Worm (Caenorhabditis elegans) whole organism, young adult: ENCODE measurements around the gene tbx-8.

Source experiments
- C06A6.2 ChIP-seq: fragments of 200-800 bp; sonication (Bioruptor generic); conservative IDR thresholded peaks from 2 replicates; pipeline ENCODE4 v1.3.6; 2022; ENCODE audit warnings: missing genetic modification characterization, missing compliant biosample characterization
- D2030.7 ChIP-seq: fragments of 200-800 bp; sonication (Bioruptor generic); IDR thresholded peaks from 2 replicates; pipeline ENCODE4 v1.3.6; 2022; ENCODE audit warnings: missing genetic modification reagents, missing genetic modification characterization, missing compliant biosample characterization
- F10E7.11 ChIP-seq: sonication (generic microtip); optimal IDR thresholded peaks from 2 replicates; lab custom pipeline; 2017; ENCODE audit warnings: mild to moderate bottlenecking, missing genetic modification characterization, moderate library complexity, missing compliant biosample characterization
- F23B12.7 ChIP-seq: sonication (generic microtip); optimal IDR thresholded peaks from 2 replicates; lab custom pipeline; 2017; ENCODE audit warnings: missing genetic modification characterization, mild to moderate bottlenecking, missing compliant biosample characterization, antibody characterized with exemption, moderate library complexity; ENCODE audit not compliant: insufficient read depth
- F33H1.4 ChIP-seq: fragments of 200-800 bp; sonication (Bioruptor generic); IDR thresholded peaks from 2 replicates; pipeline ENCODE4 v1.3.6; 2022; ENCODE audit warnings: missing genetic modification reagents, missing genetic modification characterization, missing compliant biosample characterization
- F39B2.1 ChIP-seq: fragments of 200-800 bp; sonication (Bioruptor generic); IDR thresholded peaks from 2 replicates; pipeline ENCODE4 v1.3.6; 2022; ENCODE audit warnings: missing genetic modification reagents, missing genetic modification characterization, missing compliant biosample characterization
- F52B5.7 ChIP-seq: sonication (generic microtip); optimal IDR thresholded peaks from 2 replicates; lab custom pipeline; 2016; ENCODE audit warnings: mild to moderate bottlenecking, missing genetic modification characterization, missing compliant biosample characterization
- Y53G8AR.9 ChIP-seq: fragments of 200-800 bp; sonication (Bioruptor generic); conservative IDR thresholded peaks from 2 replicates; pipeline ENCODE4 v1.3.6; 2022; ENCODE audit warnings: missing genetic modification reagents, missing genetic modification characterization, missing compliant biosample characterization
- Y95B8A.8 ChIP-seq: fragments of 200-800 bp; sonication (Bioruptor generic); IDR thresholded peaks from 2 replicates; pipeline ENCODE4 v1.3.6; 2022; ENCODE audit warnings: missing genetic modification reagents, missing genetic modification characterization, missing compliant biosample characterization
- akir-1 ChIP-seq: fragments of 200-800 bp; sonication (Bioruptor generic); optimal IDR thresholded peaks from 2 replicates; lab custom pipeline; 2018; ENCODE audit warnings: mild to moderate bottlenecking, missing genetic modification characterization, moderate library complexity, missing compliant biosample characterization
- ama-1 ChIP-seq, 3 experiments: fragments of 150-350 bp in 1 of 3; sonication (generic microtip) in 2 of 3; optimal IDR thresholded peaks; 2 replicates each; lab custom pipeline; 2014 to 2018; ENCODE audit warnings: missing biosample characterization in 2 of 3, missing genetic modification characterization in 2 of 3, missing genetic modification reagents in 2 of 3
- aptf-3 ChIP-seq: fragments of 200-800 bp; sonication (Bioruptor generic); IDR thresholded peaks from 2 replicates; pipeline ENCODE4 v1.3.6; 2022; ENCODE audit warnings: missing genetic modification characterization, missing compliant biosample characterization
- attf-3 ChIP-seq: fragments of 200-800 bp; sonication (Bioruptor generic); conservative IDR thresholded peaks from 2 replicates; pipeline ENCODE4 v1.3.6; 2022; ENCODE audit warnings: missing genetic modification reagents, missing genetic modification characterization, missing compliant biosample characterization
- attf-5 ChIP-seq: fragments of 200-800 bp; sonication (Bioruptor generic); optimal IDR thresholded peaks from 2 replicates; lab custom pipeline; 2018; ENCODE audit warnings: mild to moderate bottlenecking, missing genetic modification characterization, missing compliant biosample characterization
- attf-6 ChIP-seq: fragments of 200-800 bp; sonication (Bioruptor generic); IDR thresholded peaks from 2 replicates; pipeline ENCODE4 v1.3.6; 2022; ENCODE audit warnings: missing genetic modification reagents, missing genetic modification characterization, missing compliant biosample characterization
- cebp-1 ChIP-seq, 2 experiments: fragments of 200-800 bp in 1 of 2; sonication (Bioruptor generic) in 1 of 2; sonication (generic microtip) in 1 of 2; IDR thresholded peaks in 1 of 2; optimal IDR thresholded peaks in 1 of 2; 2 replicates each; pipeline versions ENCODE4 v1.3.6 to Lab custom; 2017 to 2022; ENCODE audit warnings: missing compliant biosample characterization in 2 of 2, missing genetic modification characterization in 2 of 2, mild to moderate bottlenecking in 1 of 2, missing genetic modification reagents in 1 of 2, moderate library complexity in 1 of 2
- cebp-2 ChIP-seq: fragments of 200-800 bp; sonication (Bioruptor generic); IDR thresholded peaks from 2 replicates; pipeline ENCODE4 v1.3.6; 2022; ENCODE audit warnings: missing genetic modification characterization, missing compliant biosample characterization
- ceh-79 ChIP-seq: sonication (generic microtip); optimal IDR thresholded peaks from 2 replicates; lab custom pipeline; 2017; ENCODE audit warnings: mild to moderate bottlenecking, missing genetic modification characterization, missing compliant biosample characterization
- dpff-1 ChIP-seq: sonication (generic microtip); optimal IDR thresholded peaks from 2 replicates; lab custom pipeline; 2017; ENCODE audit warnings: mild to moderate bottlenecking, missing genetic modification characterization, missing compliant biosample characterization
- dpl-1 ChIP-seq: fragments of 150-350 bp; optimal IDR thresholded peaks from 2 replicates; lab custom pipeline; 2014; ENCODE audit warnings: missing biosample characterization, missing genetic modification reagents, missing genetic modification characterization
- egl-18 ChIP-seq: fragments of 200-800 bp; sonication (Bioruptor generic); IDR thresholded peaks from 2 replicates; pipeline ENCODE4 v1.3.6; 2022; ENCODE audit warnings: missing genetic modification reagents, missing genetic modification characterization, missing compliant biosample characterization
- ekl-4 ChIP-seq: fragments of 200-800 bp; sonication (Bioruptor generic); IDR thresholded peaks from 2 replicates; pipeline ENCODE4 v1.3.6; 2022; ENCODE audit warnings: missing genetic modification reagents, missing genetic modification characterization, missing compliant biosample characterization
- ets-4 ChIP-seq: fragments of 200-800 bp; sonication (Bioruptor generic); optimal IDR thresholded peaks from 2 replicates; lab custom pipeline; 2018; ENCODE audit warnings: mild to moderate bottlenecking, missing genetic modification characterization, missing compliant biosample characterization
- gei-17 ChIP-seq: fragments of 200-800 bp; sonication (Bioruptor generic); optimal IDR thresholded peaks from 2 replicates; lab custom pipeline; 2018; ENCODE audit warnings: mild to moderate bottlenecking, missing genetic modification characterization, missing compliant biosample characterization
- him-1 ChIP-seq: sonication (generic microtip); optimal IDR thresholded peaks from 2 replicates; lab custom pipeline; 2016; ENCODE audit warnings: missing genotype, missing genetic modification reagents, missing genetic modification characterization, missing compliant biosample characterization
- hlh-12 ChIP-seq: sonication (generic microtip); optimal IDR thresholded peaks from 2 replicates; lab custom pipeline; 2016; ENCODE audit warnings: missing genetic modification characterization, missing compliant biosample characterization
- hrde-1 ChIP-seq: sonication (generic microtip); optimal IDR thresholded peaks from 2 replicates; lab custom pipeline; 2016; ENCODE audit warnings: missing genetic modification characterization, mild to moderate bottlenecking, missing compliant biosample characterization, moderate library complexity, missing genotype, missing genetic modification reagents, borderline replicate concordance
- lag-1 ChIP-seq: fragments of 200-800 bp; sonication (Bioruptor generic); IDR thresholded peaks from 2 replicates; pipeline ENCODE4 v1.3.6; 2022; ENCODE audit warnings: missing genetic modification reagents, missing genetic modification characterization, missing compliant biosample characterization
- let-607 ChIP-seq, 2 experiments: fragments of 200-800 bp in 1 of 2; sonication (Bioruptor generic) in 1 of 2; sonication (generic microtip) in 1 of 2; optimal IDR thresholded peaks; 2 replicates each; lab custom pipeline; 2016 to 2018; ENCODE audit warnings: mild to moderate bottlenecking in 2 of 2, missing compliant biosample characterization in 2 of 2, missing genetic modification characterization in 2 of 2, moderate library complexity in 2 of 2, missing genotype in 1 of 2
- lsl-1 ChIP-seq: fragments of 200-800 bp; sonication (Bioruptor generic); optimal IDR thresholded peaks from 2 replicates; lab custom pipeline; 2018; ENCODE audit warnings: mild to moderate bottlenecking, missing genetic modification characterization, moderate library complexity, missing compliant biosample characterization
- madf-10 ChIP-seq: sonication (generic microtip); optimal IDR thresholded peaks from 2 replicates; lab custom pipeline; 2016; ENCODE audit warnings: mild to moderate bottlenecking, missing genetic modification characterization, missing compliant biosample characterization
- madf-3 ChIP-seq: fragments of 200-800 bp; sonication (Bioruptor generic); IDR thresholded peaks from 2 replicates; pipeline ENCODE4 v1.3.6; 2022; ENCODE audit warnings: missing genetic modification reagents, missing genetic modification characterization, missing compliant biosample characterization
- madf-6 ChIP-seq: fragments of 200-800 bp; sonication (Bioruptor generic); IDR thresholded peaks from 2 replicates; pipeline ENCODE4 v1.3.6; 2022; ENCODE audit warnings: missing genetic modification reagents, missing genetic modification characterization, missing compliant biosample characterization
- madf-8 ChIP-seq: fragments of 200-800 bp; sonication (Bioruptor generic); conservative IDR thresholded peaks from 2 replicates; pipeline ENCODE4 v1.3.6; 2022; ENCODE audit warnings: missing genetic modification reagents, missing genetic modification characterization, missing compliant biosample characterization
- mes-4 ChIP-seq: sonication (generic microtip); optimal IDR thresholded peaks from 2 replicates; lab custom pipeline; 2016; ENCODE audit warnings: missing genotype, missing genetic modification characterization, missing compliant biosample characterization
- mxl-1 ChIP-seq: sonication (generic microtip); optimal IDR thresholded peaks from 2 replicates; lab custom pipeline; 2016; ENCODE audit warnings: missing genetic modification characterization, missing compliant biosample characterization
- nfyb-1 ChIP-seq: fragments of 200-800 bp; sonication (Bioruptor generic); IDR thresholded peaks from 2 replicates; pipeline ENCODE4 v1.3.6; 2022; ENCODE audit warnings: missing genetic modification reagents, missing genetic modification characterization, missing compliant biosample characterization
- nhr-80 ChIP-seq: sonication (generic microtip); optimal IDR thresholded peaks from 2 replicates; lab custom pipeline; 2016; ENCODE audit warnings: missing genetic modification characterization, missing compliant biosample characterization
- pbrm-1 ChIP-seq: fragments of 200-800 bp; sonication (Bioruptor generic); IDR thresholded peaks from 2 replicates; pipeline ENCODE4 v1.3.6; 2022; ENCODE audit warnings: missing genetic modification reagents, missing genetic modification characterization, missing compliant biosample characterization
- sdz-38 ChIP-seq: sonication (generic microtip); optimal IDR thresholded peaks from 2 replicates; lab custom pipeline; 2016; ENCODE audit warnings: missing genotype, missing genetic modification characterization, missing compliant biosample characterization
- sea-2 ChIP-seq: fragments of 200-800 bp; sonication (Bioruptor generic); IDR thresholded peaks from 2 replicates; pipeline ENCODE4 v1.3.6; 2022; ENCODE audit warnings: missing genetic modification characterization, missing compliant biosample characterization
- snpc-3.4 ChIP-seq: sonication (generic microtip); optimal IDR thresholded peaks from 2 replicates; lab custom pipeline; 2017; ENCODE audit warnings: missing genetic modification characterization, mild to moderate bottlenecking, missing compliant biosample characterization, antibody characterized with exemption, moderate library complexity, missing genotype, missing genetic modification reagents
- unc-62 ChIP-seq: fragments of 150-350 bp; optimal IDR thresholded peaks from 2 replicates; lab custom pipeline; 2014; ENCODE audit warnings: missing biosample characterization, missing genetic modification reagents, missing genetic modification characterization
- xnd-1 ChIP-seq: sonication (generic microtip); optimal IDR thresholded peaks from 2 replicates; lab custom pipeline; 2016; ENCODE audit warnings: missing genotype, missing genetic modification reagents, missing genetic modification characterization, missing compliant biosample characterization
- zfh-2 ChIP-seq: fragments of 200-800 bp; sonication (Bioruptor generic); conservative IDR thresholded peaks from 2 replicates; pipeline ENCODE4 v1.3.6; 2022; ENCODE audit warnings: missing genetic modification reagents, missing genetic modification characterization, missing compliant biosample characterization
- zim-3 ChIP-seq: sonication (generic microtip); optimal IDR thresholded peaks from 2 replicates; lab custom pipeline; 2017; ENCODE audit warnings: mild to moderate bottlenecking, missing genetic modification characterization, moderate library complexity, missing compliant biosample characterization
- ztf-18 ChIP-seq: sonication (generic microtip); optimal IDR thresholded peaks from 2 replicates; lab custom pipeline; 2016; ENCODE audit warnings: missing genotype, mild to moderate bottlenecking, missing genetic modification characterization, missing compliant biosample characterization

The tbx-8 gene

ce11 chrIII:10329811-10330210 is 17.3 kb upstream of the tbx-8 start:
- TF ChIP-seq ets-4 (GFP tag; lab: Kevin White, UChicago) (no peak), unc-62 (no peak), lag-1 (GFP tag; lab: Robert Waterston, UW) (no peak), mes-4 (tag; lab: Kevin White, UChicago) (no peak), aptf-3 (GFP tag; lab: Robert Waterston, UW) (no peak), him-1 (no peak), attf-5 (GFP tag; lab: Kevin White, UChicago) (no peak), ekl-4 (GFP tag; lab: Robert Waterston, UW) (no peak), mxl-1 (no peak), sea-2 (GFP tag; lab: Robert Waterston, UW) (no peak), snpc-3.4 (tag; lab: Kevin White, UChicago) (no peak), hlh-12 (tag; lab: Kevin White, UChicago) (no peak), dpff-1 (tag; lab: Kevin White, UChicago) (no peak), ztf-18 (peak; percentile 29), attf-3 (GFP tag; lab: Robert Waterston, UW) (no peak), nfyb-1 (GFP tag; lab: Robert Waterston, UW) (no peak), F23B12.7 (tag; lab: Kevin White, UChicago) (peak; percentile 41), F39B2.1 (no peak), F10E7.11 (no peak), pbrm-1 (GFP tag; lab: Robert Waterston, UW) (no peak), attf-6 (GFP tag; lab: Robert Waterston, UW) (no peak), sdz-38 (tag; lab: Kevin White, UChicago) (no peak), hrde-1 (tag; lab: Kevin White, UChicago) (no peak), ama-1 (optimal IDR thresholded peaks at IDR 0.05; lab: Kevin White, UChicago) (peak; percentile 9), ama-1 (GFP tag; optimal IDR thresholded peaks at IDR 0.05; lab: Kevin White, UChicago) (no peak), madf-10 (tag; lab: Kevin White, UChicago) (no peak), F52B5.7 (no peak), zfh-2 (GFP tag; lab: Robert Waterston, UW) (no peak), Y95B8A.8 (GFP tag; lab: Robert Waterston, UW) (no peak), nhr-80 (tag; lab: Kevin White, UChicago) (peak; percentile 56), let-607 (tag; optimal IDR thresholded peaks at IDR 0.05; lab: Kevin White, UChicago) (peak in 1 of 2 experiments; percentile 35), cebp-2 (no peak), cebp-1 (GFP tag; IDR thresholded peaks at IDR 0.05; lab: Robert Waterston, UW) (no peak), cebp-1 (tag; optimal IDR thresholded peaks at IDR 0.05; lab: Kevin White, UChicago) (peak; percentile 49), Y53G8AR.9 (no peak)

- TF ChIP-seq madf-6 (GFP tag; lab: Robert Waterston, UW) (peak; percentile 89), madf-8 (GFP tag; lab: Robert Waterston, UW) (peak; percentile 83), akir-1 (no peak), lag-1 (GFP tag; lab: Robert Waterston, UW) (no peak), xnd-1 (tag; lab: Kevin White, UChicago) (peak; percentile 71), F33H1.4 (peak; percentile 67), C06A6.2 (no peak), ceh-79 (tag; lab: Kevin White, UChicago) (no peak), gei-17 (GFP tag; lab: Kevin White, UChicago) (no peak), egl-18 (no peak), madf-3 (GFP tag; lab: Robert Waterston, UW) (no peak), lsl-1 (GFP tag; lab: Kevin White, UChicago) (peak; percentile 90), zim-3 (tag; lab: Kevin White, UChicago) (no peak), ztf-18 (peak; percentile 0), let-607 (tag; optimal IDR thresholded peaks at IDR 0.05; lab: Kevin White, UChicago) (no peak), D2030.7 (GFP tag; lab: Robert Waterston, UW) (0 out of 2 replicates have a peak, but pooled peaks have one; percentile 36), dpl-1 (GFP tag; lab: Kevin White, UChicago) (no peak)
These were observed 16.6 kb upstream of the tbx-8 start, which contains the start of gene nex-2 for ce11 chrIII:10330372-10331062. nex-2 (minus strand) TSS chrIII:10330422.
